Worm (Caenorhabditis elegans) whole organism, L3 larva: Measurements from ENCODE around the gene clec-20.
"Not testable (repeated sequence)": the region's sequence is repeated elsewhere in the genome, so short reads cannot be mapped to it uniquely, and the experiment has no call there.

ENCODE experiments used
- R02D3.7 ChIP-seq: fragments of 150-350 bp; optimal IDR thresholded peaks from 2 replicates; lab custom pipeline; 2014; ENCODE audit warnings: missing biosample characterization, missing genetic modification characterization
- ama-1 ChIP-seq: fragments of 150-350 bp; optimal IDR thresholded peaks from 2 replicates; lab custom pipeline; 2018
- ceh-16 ChIP-seq: sonication (generic microtip); optimal IDR thresholded peaks from 2 replicates; lab custom pipeline; 2017; ENCODE audit warnings: missing biosample characterization, missing genetic modification characterization
- ceh-28 ChIP-seq: fragments of 150-350 bp; optimal IDR thresholded peaks from 2 replicates; lab custom pipeline; 2014; ENCODE audit warnings: missing biosample characterization, missing genetic modification reagents, missing genetic modification characterization
- ceh-82 ChIP-seq: fragments of 150-350 bp; optimal IDR thresholded peaks from 2 replicates; lab custom pipeline; 2014; ENCODE audit warnings: missing biosample characterization, missing genetic modification characterization
- ceh-9 ChIP-seq: sonication (generic microtip); optimal IDR thresholded peaks from 2 replicates; lab custom pipeline; 2018; ENCODE audit warnings: missing biosample characterization, missing genetic modification characterization
- egl-5 ChIP-seq: fragments of 150-350 bp; optimal IDR thresholded peaks from 2 replicates; lab custom pipeline; 2017; ENCODE audit warnings: missing biosample characterization, missing genetic modification reagents, missing genetic modification characterization, inconsistent platforms
- elt-1 ChIP-seq: fragments of 150-350 bp; optimal IDR thresholded peaks from 2 replicates; lab custom pipeline; 2014; ENCODE audit warnings: missing biosample characterization, missing genetic modification characterization
- elt-2 ChIP-seq: sonication (generic microtip); optimal IDR thresholded peaks from 2 replicates; lab custom pipeline; 2016; ENCODE audit warnings: missing genetic modification reagents, mild to moderate bottlenecking, missing genetic modification characterization, missing compliant biosample characterization
- elt-3 ChIP-seq, 3 experiments: fragments of 150-350 bp in 1 of 3; sonication (generic microtip) in 2 of 3; optimal IDR thresholded peaks; 2 replicates in 2 of 3; 4 replicates in 1 of 3; lab custom pipeline; 2014 to 2017; ENCODE audit warnings: missing biosample characterization in 3 of 3, missing genetic modification characterization in 3 of 3
- eor-1 ChIP-seq, 2 experiments: fragments of 150-350 bp; optimal IDR thresholded peaks; 2 replicates each; lab custom pipeline; 2014 to 2018; ENCODE audit warnings: missing biosample characterization in 2 of 2, missing genetic modification characterization in 2 of 2
- fkh-10 ChIP-seq: sonication (generic microtip); optimal IDR thresholded peaks from 2 replicates; lab custom pipeline; 2017; ENCODE audit warnings: missing biosample characterization, missing genetic modification reagents, missing genetic modification characterization
- fos-1 ChIP-seq: fragments of 150-350 bp; optimal IDR thresholded peaks from 2 replicates; lab custom pipeline; 2014; ENCODE audit warnings: missing biosample characterization, missing genetic modification characterization
- hmg-11 ChIP-seq: sonication (generic microtip); optimal IDR thresholded peaks from 2 replicates; lab custom pipeline; 2016; ENCODE audit warnings: missing genetic modification characterization, missing compliant biosample characterization
- jun-1 ChIP-seq: fragments of 150-350 bp; optimal IDR thresholded peaks from 2 replicates; lab custom pipeline; 2014; ENCODE audit warnings: missing biosample characterization, missing genetic modification reagents, missing genetic modification characterization
- lin-15B ChIP-seq: fragments of 150-350 bp; optimal IDR thresholded peaks from 2 replicates; lab custom pipeline; 2014; ENCODE audit warnings: missing biosample characterization, missing genetic modification characterization
- lin-39 ChIP-seq: fragments of 150-350 bp; optimal IDR thresholded peaks from 2 replicates; lab custom pipeline; 2018; ENCODE audit warnings: missing biosample characterization, missing genetic modification reagents, missing genetic modification characterization
- lsy-12 ChIP-seq: sonication (generic microtip); optimal IDR thresholded peaks from 2 replicates; lab custom pipeline; 2016; ENCODE audit warnings: mild to moderate bottlenecking, missing genetic modification characterization, missing compliant biosample characterization
- mdl-1 ChIP-seq: fragments of 150-350 bp; optimal IDR thresholded peaks from 2 replicates; lab custom pipeline; 2014; ENCODE audit warnings: missing biosample characterization, missing genetic modification characterization
- mml-1 ChIP-seq: fragments of 150-350 bp; sonication (generic microtip); optimal IDR thresholded peaks from 3 replicates; lab custom pipeline; 2014; ENCODE audit warnings: missing biosample characterization, missing genetic modification characterization
- nhr-11 ChIP-seq: fragments of 150-350 bp; optimal IDR thresholded peaks from 2 replicates; lab custom pipeline; 2014; ENCODE audit warnings: missing biosample characterization, missing genetic modification characterization
- nhr-23 ChIP-seq: fragments of 150-350 bp; optimal IDR thresholded peaks from 2 replicates; lab custom pipeline; 2014; ENCODE audit warnings: missing biosample characterization, missing genetic modification reagents, missing genetic modification characterization
- nhr-237 ChIP-seq: fragments of 150-350 bp; optimal IDR thresholded peaks from 2 replicates; lab custom pipeline; 2014; ENCODE audit warnings: missing biosample characterization, missing genetic modification characterization
- nhr-25 ChIP-seq: sonication (generic microtip); optimal IDR thresholded peaks from 2 replicates; lab custom pipeline; 2017; ENCODE audit warnings: missing biosample characterization, missing genetic modification characterization
- nhr-28 ChIP-seq: fragments of 150-350 bp; optimal IDR thresholded peaks from 2 replicates; lab custom pipeline; 2014; ENCODE audit warnings: missing biosample characterization, missing genetic modification characterization
- nhr-43 ChIP-seq: sonication (generic microtip); optimal IDR thresholded peaks from 2 replicates; lab custom pipeline; 2016; ENCODE audit warnings: mild to moderate bottlenecking, missing genetic modification characterization, missing compliant biosample characterization; ENCODE audit not compliant: poor library complexity, severe bottlenecking
- nhr-76 ChIP-seq: fragments of 150-350 bp; sonication (generic microtip); optimal IDR thresholded peaks from 5 replicates; lab custom pipeline; 2014; ENCODE audit warnings: missing biosample characterization, missing genetic modification characterization
- nhr-77 ChIP-seq: fragments of 150-350 bp; optimal IDR thresholded peaks from 2 replicates; lab custom pipeline; 2014; ENCODE audit warnings: missing biosample characterization, missing genetic modification characterization
- pha-4 ChIP-seq: fragments of 150-350 bp; optimal IDR thresholded peaks from 2 replicates; lab custom pipeline; 2014; ENCODE audit warnings: missing biosample characterization, missing genetic modification reagents, missing genetic modification characterization
- pqm-1 ChIP-seq: fragments of 150-350 bp; optimal IDR thresholded peaks from 2 replicates; lab custom pipeline; 2017; ENCODE audit warnings: missing biosample characterization, missing genetic modification characterization, inconsistent platforms
- tbx-2 ChIP-seq: sonication (generic microtip); optimal IDR thresholded peaks from 2 replicates; lab custom pipeline; 2016; ENCODE audit warnings: mild to moderate bottlenecking, missing genetic modification characterization, missing compliant biosample characterization
- unc-39 ChIP-seq: sonication (generic microtip); optimal IDR thresholded peaks from 4 replicates; lab custom pipeline; 2017; ENCODE audit warnings: missing biosample characterization, missing genetic modification characterization
- zag-1 ChIP-seq: fragments of 150-350 bp; optimal IDR thresholded peaks from 2 replicates; lab custom pipeline; 2014; ENCODE audit warnings: missing biosample characterization, missing genetic modification characterization

Gene clec-20

ce11 chrII:1595137-1595536, at the start of gene clec-20:
TSS of gene clec-20 (minus strand) at chrII:1595237.
- TF ChIP-seq egl-5 (no peak), hmg-11 (tag; lab: Kevin White, UChicago) (no peak), zag-1 (tag; lab: Kevin White, UChicago) (no peak), nhr-76 (tag; lab: Kevin White, UChicago) (no peak), nhr-237 (no peak), nhr-11 (no peak), ceh-28 (tag; lab: Kevin White, UChicago) (no peak), mdl-1 (tag; lab: Kevin White, UChicago) (no peak), lin-39 (tag; lab: Kevin White, UChicago) (no peak), elt-3 (tag; optimal IDR thresholded peaks at IDR 0.05; lab: Kevin White, UChicago) (no peak), tbx-2 (tag; lab: Kevin White, UChicago) (no peak), ceh-82 (tag; lab: Kevin White, UChicago) (no peak), ceh-16 (no peak), elt-1 (tag; lab: Kevin White, UChicago) (no peak), unc-39 (tag; lab: Kevin White, UChicago) (no peak), lsy-12 (tag; lab: Kevin White, UChicago) (no peak)

- no peak for TF ChIP-seq nhr-25 (tag; lab: Kevin White, UChicago)
- no peak for TF ChIP-seq lin-15B
- no peak for TF ChIP-seq elt-1 (tag; lab: Kevin White, UChicago)
- no peak for TF ChIP-seq nhr-43 (tag; lab: Kevin White, UChicago)
- no peak for TF ChIP-seq lin-39 (tag; lab: Kevin White, UChicago)
- TF ChIP-seq nhr-76 (tag; lab: Kevin White, UChicago) = no peak
- no peak for TF ChIP-seq fkh-10 (GFP tag; lab: Kevin White, UChicago)
- TF ChIP-seq pqm-1 (tag; lab: Kevin White, UChicago) = no peak
- TF ChIP-seq hmg-11 (tag; lab: Kevin White, UChicago) = no peak
- no peak for TF ChIP-seq mml-1 (tag; lab: Kevin White, UChicago)
- no peak for TF ChIP-seq nhr-237
- TF ChIP-seq jun-1 = no peak
- TF ChIP-seq eor-1 (tag; optimal IDR thresholded peaks at IDR 0.05; lab: Kevin White, UChicago) = no peak
- TF ChIP-seq lsy-12 (tag; lab: Kevin White, UChicago) = no peak
- no peak for TF ChIP-seq ama-1 (lab: Kevin White, UChicago)
- no peak for TF ChIP-seq ceh-16
- TF ChIP-seq fos-1 (tag; lab: Kevin White, UChicago) = no peak
- no peak for TF ChIP-seq R02D3.7 (tag; lab: Kevin White, UChicago)
- TF ChIP-seq elt-2 (tag; lab: Kevin White, UChicago) = no peak
- TF ChIP-seq unc-39 (tag; lab: Kevin White, UChicago) = no peak
These were observed 45.5 kb upstream of the clec-20 start, which contains the start of gene srh-72 for ce11 chrII:1640496-1640895. TSS of gene srh-72 (minus strand) at chrII:1640596.

- TF ChIP-seq pha-4; nhr-77 (tag; lab: Kevin White, UChicago); ceh-9 (tag; lab: Kevin White, UChicago): not testable (repeated sequence)
These were observed 41.4 kb upstream of the clec-20 start, which contains the start of gene srg-20 for ce11 chrII:1636392-1636791. TSS of gene srg-20 (plus strand) at chrII:1636692.

- TF ChIP-seq pqm-1 (tag; lab: Kevin White, UChicago) (peak; percentile 47), tbx-2 (tag; lab: Kevin White, UChicago) (no peak), elt-2 (tag; lab: Kevin White, UChicago) (peak; percentile 70)
These were observed 40.9 kb upstream of the clec-20 start for ce11 chrII:1635969-1636368.

- not testable (repeated sequence) for TF ChIP-seq R02D3.7, mml-1, nhr-28 (tag; lab: Kevin White, UChicago)
- TF ChIP-seq, all 47 proteins: peak for 0; not testable (repeated sequence) for 47
These were observed 38.5 kb upstream of the clec-20 start, which contains the start of gene C08E3.1 for ce11 chrII:1633490-1633889. TSS of gene C08E3.1 (plus strand) at chrII:1633790.

ce11 chrII:1632216-1632615, 37.2 kb upstream of the clec-20 start, which contains the start of gene C08E3.13:
TSS of gene C08E3.13 (minus strand) at chrII:1632316.
- not testable (repeated sequence) for TF ChIP-seq pha-4; nhr-23 (tag; lab: Kevin White, UChicago); R02D3.7 (tag; lab: Kevin White, UChicago)
